Worm (Caenorhabditis elegans) whole organism, mixed stage, embryonic: ENCODE results near the gene xpc-1.

ENCODE experiments used
- nhr-2 ChIP-seq: fragments of 150-350 bp; optimal IDR thresholded peaks from 2 replicates; lab custom pipeline; 2014; ENCODE audit warnings: missing biosample characterization, missing genetic modification characterization
- nhr-237 ChIP-seq: fragments of 150-350 bp; optimal IDR thresholded peaks from 2 replicates; lab custom pipeline; 2014; ENCODE audit warnings: missing biosample characterization, missing genetic modification characterization
- snpc-4 ChIP-seq: fragments of 150-350 bp; optimal IDR thresholded peaks from 2 replicates; lab custom pipeline; 2014; ENCODE audit warnings: missing biosample characterization, missing genetic modification characterization

DNA sequence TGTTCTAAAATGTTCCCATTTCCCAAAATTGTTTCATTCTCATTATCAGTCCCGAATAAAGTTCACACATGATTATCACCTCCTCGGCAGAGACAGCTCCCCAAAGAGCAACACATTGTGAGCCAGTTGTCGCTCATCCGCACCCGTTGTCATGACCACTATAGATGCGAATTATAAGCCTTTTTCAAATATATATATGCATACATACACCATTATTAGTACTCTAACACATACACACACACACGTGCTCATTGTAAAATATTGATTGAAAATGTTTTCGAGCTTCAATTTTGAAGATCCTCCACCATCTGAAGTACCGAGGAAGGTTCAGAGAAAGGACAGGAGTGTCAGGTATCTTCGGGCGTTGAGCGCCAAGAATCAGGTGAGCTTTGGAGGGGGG lies 44.1 kb downstream of the xpc-1 start, which contains the start of the genes Y76B12C.9 and cng-2:
- no peak for TF ChIP-seq snpc-4 (tag; lab: Kevin White, UChicago)
- no peak for TF ChIP-seq nhr-237 (tag; lab: Kevin White, UChicago)
- no peak for TF ChIP-seq nhr-2
